Fruit fly (Drosophila melanogaster) whole organism, embryonic: ENCODE data around the gene Kah.

Source experiments
- Atf3 ChIP-seq: fragments of 200-800 bp; sonication (Bioruptor generic); optimal IDR thresholded peaks from 3 replicates; lab custom pipeline; 2016; ENCODE audit warnings: missing biosample characterization, missing genetic modification characterization
- C15 ChIP-seq: fragments of 200-800 bp; sonication (Bioruptor generic); IDR thresholded peaks from 3 replicates; pipeline ENCODE4 v1.3.6; 2022; ENCODE audit warnings: missing biosample characterization, missing genetic modification characterization
- CG10462 ChIP-seq: fragments of 200-800 bp; sonication (Bioruptor generic); optimal IDR thresholded peaks from 2 replicates; lab custom pipeline; 2016; ENCODE audit warnings: missing biosample characterization, missing genetic modification characterization
- CG12155 ChIP-seq: fragments of 200-800 bp; sonication (Bioruptor generic); optimal IDR thresholded peaks from 3 replicates; lab custom pipeline; 2016; ENCODE audit warnings: missing biosample characterization, missing genetic modification characterization
- CG1233 ChIP-seq: fragments of 200-800 bp; sonication (Bioruptor generic); optimal IDR thresholded peaks from 4 replicates; lab custom pipeline; 2018; ENCODE audit warnings: missing biosample characterization, mild to moderate bottlenecking, missing genetic modification characterization
- CG13424 ChIP-seq: fragments of 200-800 bp; sonication (Bioruptor generic); optimal IDR thresholded peaks from 2 replicates; lab custom pipeline; 2019; ENCODE audit warnings: missing biosample characterization, mild to moderate bottlenecking, missing genetic modification characterization, moderate library complexity
- CG14441 ChIP-seq: fragments of 200-800 bp; sonication (Bioruptor generic); IDR thresholded peaks from 2 replicates; pipeline ENCODE4 v1.3.6; 2022; ENCODE audit warnings: missing biosample characterization, missing genetic modification characterization
- CG17361 ChIP-seq: fragments of 200-800 bp; sonication (Bioruptor generic); IDR thresholded peaks from 3 replicates; pipeline ENCODE4 v1.3.6; 2022; ENCODE audit warnings: missing biosample characterization, missing genetic modification characterization
- CG1832 ChIP-seq: fragments of 200-800 bp; sonication (Bioruptor generic); optimal IDR thresholded peaks from 2 replicates; lab custom pipeline; 2017; ENCODE audit warnings: missing biosample characterization, mild to moderate bottlenecking, missing genetic modification characterization, inconsistent platforms
- CG18476 ChIP-seq: fragments of 200-800 bp; sonication (Bioruptor generic); optimal IDR thresholded peaks from 2 replicates; lab custom pipeline; 2016; ENCODE audit warnings: missing biosample characterization, mild to moderate bottlenecking, missing genetic modification characterization
- CG2120 ChIP-seq: fragments of 200-800 bp; sonication (Bioruptor generic); optimal IDR thresholded peaks from 3 replicates; lab custom pipeline; 2016; ENCODE audit warnings: missing biosample characterization, missing genetic modification characterization
- CG32772 ChIP-seq: fragments of 200-800 bp; sonication (Bioruptor generic); IDR thresholded peaks from 2 replicates; pipeline ENCODE4 v1.3.6; 2022; ENCODE audit warnings: missing biosample characterization, missing genetic modification characterization
- CG3281 ChIP-seq: fragments of 200-800 bp; sonication (Bioruptor generic); optimal IDR thresholded peaks from 3 replicates; lab custom pipeline; 2017; ENCODE audit warnings: missing biosample characterization, mild to moderate bottlenecking, missing genetic modification characterization
- CG3847 ChIP-seq: fragments of 200-800 bp; sonication (Bioruptor generic); IDR thresholded peaks from 2 replicates; pipeline ENCODE4 v1.3.6; 2022; ENCODE audit warnings: missing biosample characterization, missing genetic modification characterization
- CG3995 ChIP-seq: fragments of 200-800 bp; sonication (Bioruptor generic); optimal IDR thresholded peaks from 3 replicates; lab custom pipeline; 2016; ENCODE audit warnings: missing biosample characterization, missing genetic modification characterization
- CG4404 ChIP-seq: fragments of 200-800 bp; sonication (Bioruptor generic); IDR thresholded peaks from 2 replicates; pipeline ENCODE4 v1.3.6; 2022; ENCODE audit warnings: missing biosample characterization, missing genetic modification characterization
- CG4424 ChIP-seq: fragments of 200-800 bp; sonication (Bioruptor generic); optimal IDR thresholded peaks from 3 replicates; lab custom pipeline; 2016; ENCODE audit warnings: missing biosample characterization, missing genetic modification characterization
- CG5245 ChIP-seq: fragments of 200-800 bp; sonication (Bioruptor generic); optimal IDR thresholded peaks from 3 replicates; lab custom pipeline; 2016; ENCODE audit warnings: missing biosample characterization, missing genetic modification characterization
- CG6854 ChIP-seq: fragments of 200-800 bp; sonication (Bioruptor generic); optimal IDR thresholded peaks from 3 replicates; lab custom pipeline; 2017; ENCODE audit warnings: missing biosample characterization, mild to moderate bottlenecking, missing genetic modification characterization
- CG7271 ChIP-seq: fragments of 200-800 bp; sonication (Bioruptor generic); optimal IDR thresholded peaks from 2 replicates; lab custom pipeline; 2018; ENCODE audit warnings: missing biosample characterization, mild to moderate bottlenecking, missing genetic modification characterization, moderate library complexity
- CG8290 ChIP-seq, 3 experiments: fragments of 200-800 bp; sonication (Bioruptor generic); optimal IDR thresholded peaks; 2 replicates each; lab custom pipeline; 2016 to 2019; ENCODE audit warnings: missing biosample characterization in 3 of 3, missing genetic modification characterization in 3 of 3, mild to moderate bottlenecking in 2 of 3, moderate library complexity in 1 of 3
- CG8944 ChIP-seq: fragments of 200-800 bp; sonication (Bioruptor generic); optimal IDR thresholded peaks from 3 replicates; lab custom pipeline; 2016; ENCODE audit warnings: missing biosample characterization, missing genetic modification characterization
- CG9727 ChIP-seq: fragments of 200-800 bp; sonication (Bioruptor generic); optimal IDR thresholded peaks from 3 replicates; lab custom pipeline; 2017; ENCODE audit warnings: missing biosample characterization, mild to moderate bottlenecking, missing genetic modification characterization
- CHES-1-like ChIP-seq: fragments of 200-800 bp; sonication (Bioruptor generic); optimal IDR thresholded peaks from 2 replicates; lab custom pipeline; 2016; ENCODE audit warnings: missing biosample characterization, missing genetic modification characterization
- Camta ChIP-seq: fragments of 200-800 bp; sonication (Bioruptor generic); optimal IDR thresholded peaks from 2 replicates; lab custom pipeline; 2016; ENCODE audit warnings: missing biosample characterization, missing genetic modification characterization
- D19A ChIP-seq: fragments of 200-800 bp; optimal IDR thresholded peaks from 3 replicates; lab custom pipeline; 2019; ENCODE audit warnings: missing biosample characterization, mild to moderate bottlenecking, missing genetic modification characterization, moderate library complexity
- Deaf1 ChIP-seq: fragments of 200-800 bp; optimal IDR thresholded peaks from 3 replicates; lab custom pipeline; 2019; ENCODE audit warnings: missing biosample characterization, mild to moderate bottlenecking, missing genetic modification characterization, moderate library complexity
- HLH3B ChIP-seq: fragments of 200-800 bp; sonication (Bioruptor generic); IDR thresholded peaks from 2 replicates; pipeline ENCODE4 v1.3.6; 2022; ENCODE audit warnings: missing biosample characterization, missing genetic modification characterization
- Lpt ChIP-seq: fragments of >200 bp; optimal IDR thresholded peaks from 2 replicates; lab custom pipeline; 2018; ENCODE audit warnings: missing biosample characterization, missing genetic modification characterization
- Max ChIP-seq: fragments of 200-800 bp; sonication (Bioruptor generic); optimal IDR thresholded peaks from 2 replicates; lab custom pipeline; 2016; ENCODE audit warnings: missing biosample characterization, mild to moderate bottlenecking, missing genetic modification characterization
- Mrtf ChIP-seq: fragments of 200-800 bp; sonication (Bioruptor generic); IDR thresholded peaks from 3 replicates; pipeline ENCODE4 v1.3.6; 2022; ENCODE audit warnings: missing biosample characterization, missing genetic modification characterization
- NK7.1 ChIP-seq: fragments of 200-800 bp; sonication (Bioruptor generic); optimal IDR thresholded peaks from 3 replicates; lab custom pipeline; 2016; ENCODE audit warnings: missing biosample characterization, missing genetic modification characterization
- Nf-YA ChIP-seq: fragments of 200-800 bp; sonication (Bioruptor generic); IDR thresholded peaks from 2 replicates; pipeline ENCODE4 v1.3.6; 2022; ENCODE audit warnings: missing biosample characterization, missing genetic modification characterization
- PHDP ChIP-seq: fragments of 200-800 bp; sonication (Bioruptor generic); optimal IDR thresholded peaks from 3 replicates; lab custom pipeline; 2018; ENCODE audit warnings: missing biosample characterization, mild to moderate bottlenecking, missing genetic modification characterization, moderate library complexity
- Taf1 ChIP-seq: fragments of 200-800 bp; sonication (Bioruptor generic); IDR thresholded peaks from 2 replicates; pipeline ENCODE4 v1.3.6; 2022; ENCODE audit warnings: missing biosample characterization, missing genetic modification characterization
- bab2 ChIP-seq: fragments of 200-800 bp; sonication (Bioruptor generic); optimal IDR thresholded peaks from 2 replicates; lab custom pipeline; 2016; ENCODE audit warnings: missing biosample characterization, missing genetic modification characterization
- crp ChIP-seq, 2 experiments: fragments of 200-800 bp; sonication (Bioruptor generic); optimal IDR thresholded peaks; 2 replicates in 1 of 2; 3 replicates in 1 of 2; lab custom pipeline; 2017; ENCODE audit warnings: missing biosample characterization in 2 of 2, missing genetic modification characterization in 2 of 2, mild to moderate bottlenecking in 1 of 2, moderate library complexity in 1 of 2
- dm ChIP-seq: fragments of 200-800 bp; sonication (Bioruptor generic); optimal IDR thresholded peaks from 3 replicates; lab custom pipeline; 2016; ENCODE audit warnings: missing biosample characterization, missing genetic modification characterization
- ewg ChIP-seq: fragments of 200-800 bp; sonication (Bioruptor generic); optimal IDR thresholded peaks from 3 replicates; lab custom pipeline; 2017; ENCODE audit warnings: mild to moderate bottlenecking, missing biosample characterization, missing genetic modification reagents, missing genetic modification characterization
- exex ChIP-seq: fragments of 200-800 bp; sonication (Bioruptor generic); optimal IDR thresholded peaks from 4 replicates; lab custom pipeline; 2018; ENCODE audit warnings: missing biosample characterization, mild to moderate bottlenecking, missing genetic modification characterization, moderate library complexity
- mirr ChIP-seq: fragments of 200-800 bp; sonication (Bioruptor generic); optimal IDR thresholded peaks from 3 replicates; lab custom pipeline; 2018; ENCODE audit warnings: missing biosample characterization, mild to moderate bottlenecking, missing genetic modification characterization
- nau ChIP-seq: fragments of 200-800 bp; sonication (Bioruptor generic); optimal IDR thresholded peaks from 3 replicates; lab custom pipeline; 2017; ENCODE audit warnings: missing biosample characterization, mild to moderate bottlenecking, missing genetic modification characterization, missing genetic modification reagents
- nom ChIP-seq: fragments of 200-800 bp; sonication (Bioruptor generic); optimal IDR thresholded peaks from 2 replicates; lab custom pipeline; 2017; ENCODE audit warnings: missing biosample characterization, missing genetic modification characterization, mild to moderate bottlenecking, moderate library complexity, missing genetic modification reagents
- pnt ChIP-seq: fragments of 200-800 bp; sonication (Bioruptor generic); optimal IDR thresholded peaks from 3 replicates; lab custom pipeline; 2016; ENCODE audit warnings: missing biosample characterization, missing genetic modification characterization
- row ChIP-seq: fragments of 200-800 bp; sonication (Bioruptor generic); IDR thresholded peaks from 3 replicates; pipeline ENCODE4 v1.3.6; 2022; ENCODE audit warnings: missing biosample characterization, missing genetic modification characterization
- scrt ChIP-seq: fragments of 200-800 bp; sonication (Bioruptor generic); optimal IDR thresholded peaks from 2 replicates; lab custom pipeline; 2018; ENCODE audit warnings: missing biosample characterization, mild to moderate bottlenecking, missing genetic modification characterization, moderate library complexity
- sisA ChIP-seq: fragments of 200-800 bp; sonication (Bioruptor generic); IDR thresholded peaks from 2 replicates; pipeline ENCODE4 v1.3.6; 2022; ENCODE audit warnings: missing biosample characterization, missing genetic modification characterization
- sqz ChIP-seq: fragments of 200-800 bp; sonication (Bioruptor generic); optimal IDR thresholded peaks from 3 replicates; lab custom pipeline; 2018; ENCODE audit warnings: missing biosample characterization, mild to moderate bottlenecking, missing genetic modification characterization
- tgo ChIP-seq: fragments of 200-800 bp; sonication (Bioruptor generic); IDR thresholded peaks from 3 replicates; pipeline ENCODE4 v1.3.6; 2022; ENCODE audit warnings: missing biosample characterization, missing genetic modification characterization

Kah gene

dm6 chr3L:545512-546161, 43.4 kb downstream of the Kah start (continued):
- TF ChIP-seq NK7.1, result peak; percentile 61
- TF ChIP-seq HLH3B (GFP tag; lab: Robert Waterston, UW), result peak; percentile 67
- TF ChIP-seq CG3847 (GFP tag; lab: Robert Waterston, UW), result peak; percentile 67
- no peak for TF ChIP-seq CG5245 (GFP tag; lab: Kevin White, UChicago)
- TF ChIP-seq crp (GFP tag; optimal IDR thresholded peaks at IDR 0.05; lab: Kevin White, UChicago), result no peak
- TF ChIP-seq CG6854, result peak; percentile 60
- peak; percentile 17 for TF ChIP-seq sqz (GFP tag; lab: Kevin White, UChicago)
- peak; percentile 23 for TF ChIP-seq nau (GFP tag; lab: Kevin White, UChicago)
- TF ChIP-seq bab2 (GFP tag; lab: Kevin White, UChicago), result peak; percentile 69
- TF ChIP-seq pnt (GFP tag; lab: Kevin White, UChicago), result peak; percentile 48
- TF ChIP-seq CHES-1-like, result peak; percentile 74
- peak; percentile 18 for TF ChIP-seq CG18476 (GFP tag; lab: Kevin White, UChicago)
- TF ChIP-seq CG4424 (GFP tag; lab: Kevin White, UChicago), result peak; percentile 21
- TF ChIP-seq Deaf1 (tag; lab: Kevin White, UChicago), result peak; percentile 55
- TF ChIP-seq CG17361 (GFP tag; lab: Robert Waterston, UW), result 0 out of 3 replicates have a peak, but pooled peaks have one; percentile 34
- TF ChIP-seq sisA, result peak; percentile 51
- TF ChIP-seq mirr (GFP tag; lab: Kevin White, UChicago), result peak; percentile 19
- TF ChIP-seq ewg (GFP tag; lab: Kevin White, UChicago), result peak; percentile 18
- peak; percentile 61 for TF ChIP-seq Taf1 (GFP tag; lab: Robert Waterston, UW)
- peak; percentile 64 for TF ChIP-seq CG13424 (tag; lab: Kevin White, UChicago)
- TF ChIP-seq C15, result 0 out of 3 replicates have a peak, but pooled peaks have one; percentile 51
- no peak for TF ChIP-seq CG1832 (GFP tag; lab: Kevin White, UChicago)
- TF ChIP-seq tgo, result peak; percentile 58; the same call in 2 of the 3 replicates
- TF ChIP-seq scrt (GFP tag; lab: Kevin White, UChicago), result peak; percentile 80
- TF ChIP-seq CG9727 (GFP tag; lab: Kevin White, UChicago), result peak; percentile 68
- TF ChIP-seq CG3281, result peak; percentile 67
- TF ChIP-seq CG7271 (tag; lab: Kevin White, UChicago), result no peak
- TF ChIP-seq CG32772 (GFP tag; lab: Robert Waterston, UW), result peak; percentile 63; the same call in 1 of the 2 replicates
- TF ChIP-seq CG8944 (GFP tag; lab: Kevin White, UChicago), result peak; percentile 15
- TF ChIP-seq exex (tag; lab: Kevin White, UChicago), result peak; percentile 45
- TF ChIP-seq nom (GFP tag; lab: Kevin White, UChicago), result peak; percentile 31
- TF ChIP-seq row (GFP tag; lab: Robert Waterston, UW), result peak; percentile 84
- peak; percentile 93 for TF ChIP-seq CG2120
- 0 out of 3 replicates have a peak, but pooled peaks have one; percentile 4 for TF ChIP-seq Mrtf
- TF ChIP-seq CG14441 (GFP tag; lab: Robert Waterston, UW), result peak; percentile 67; the same call in 1 of the 2 replicates
- no peak for TF ChIP-seq CG10462 (GFP tag; lab: Kevin White, UChicago)
- 0 out of 2 replicates have a peak, but pooled peaks have one; percentile 13 for TF ChIP-seq Nf-YA (GFP tag; lab: Robert Waterston, UW)
- peak; percentile 61 for TF ChIP-seq Camta (GFP tag; lab: Kevin White, UChicago)
- TF ChIP-seq Atf3 (GFP tag; lab: Kevin White, UChicago), result peak; percentile 13
- peak; percentile 6 for TF ChIP-seq CG1233
- TF ChIP-seq CG4404 (GFP tag; lab: Robert Waterston, UW), result peak; percentile 46; the same call in 1 of the 2 replicates
- no peak for TF ChIP-seq Lpt (GFP tag; lab: Kevin White, UChicago)
- TF ChIP-seq dm (GFP tag; lab: Kevin White, UChicago), result peak; percentile 21
- TF ChIP-seq CG8290 (GFP tag; optimal IDR thresholded peaks at IDR 0.05; lab: Kevin White, UChicago), result no peak
- TF ChIP-seq CG8290 (tag; optimal IDR thresholded peaks at IDR 0.05; lab: Kevin White, UChicago), result peak in 1 of 2 experiments; percentile 94
- TF ChIP-seq CG3995 (GFP tag; lab: Kevin White, UChicago), result peak; percentile 34
- peak; percentile 61 for TF ChIP-seq PHDP (tag; lab: Kevin White, UChicago)
- TF ChIP-seq CG12155 (GFP tag; lab: Kevin White, UChicago), result peak; percentile 60
- peak; percentile 21 for TF ChIP-seq Max (GFP tag; lab: Kevin White, UChicago)
- TF ChIP-seq D19A (tag; lab: Kevin White, UChicago), result peak; percentile 41
